Worm (Caenorhabditis elegans) whole organism, late embryonic: Measurements from ENCODE around the gene K01D12.8.

Experiments
- C38D4.7 ChIP-seq: fragments of 200-800 bp; sonication (Bioruptor generic); optimal IDR thresholded peaks from 2 replicates; lab custom pipeline; 2018; ENCODE audit warnings: mild to moderate bottlenecking, missing genetic modification characterization, moderate library complexity, missing compliant biosample characterization
- F13H6.1 ChIP-seq: sonication (generic microtip); optimal IDR thresholded peaks from 2 replicates; lab custom pipeline; 2016; ENCODE audit warnings: missing genetic modification characterization, missing compliant biosample characterization
- K02D7.2 ChIP-seq: sonication (generic microtip); optimal IDR thresholded peaks from 2 replicates; lab custom pipeline; 2017; ENCODE audit warnings: mild to moderate bottlenecking, missing genetic modification characterization, missing compliant biosample characterization
- T23F11.4 ChIP-seq: fragments of 200-800 bp; sonication (Bioruptor generic); optimal IDR thresholded peaks from 2 replicates; lab custom pipeline; 2018; ENCODE audit warnings: mild to moderate bottlenecking, missing genetic modification characterization, missing compliant biosample characterization
- ahr-1 ChIP-seq: sonication (generic microtip); optimal IDR thresholded peaks from 2 replicates; lab custom pipeline; 2016; ENCODE audit warnings: missing genetic modification characterization, missing compliant biosample characterization
- ama-1 ChIP-seq: fragments of 150-350 bp; optimal IDR thresholded peaks from 2 replicates; lab custom pipeline; 2014
- ceh-18 ChIP-seq: sonication (generic microtip); optimal IDR thresholded peaks from 2 replicates; lab custom pipeline; 2016; ENCODE audit warnings: missing genetic modification characterization, missing compliant biosample characterization
- ceh-19 ChIP-seq: fragments of 200-800 bp; sonication (Bioruptor generic); optimal IDR thresholded peaks from 2 replicates; lab custom pipeline; 2018; ENCODE audit warnings: mild to moderate bottlenecking, missing genetic modification characterization, missing compliant biosample characterization
- ceh-2 ChIP-seq: sonication (generic microtip); optimal IDR thresholded peaks from 2 replicates; lab custom pipeline; 2016; ENCODE audit warnings: missing genotype, missing genetic modification characterization, missing compliant biosample characterization
- ceh-24 ChIP-seq: sonication (generic microtip); optimal IDR thresholded peaks from 2 replicates; lab custom pipeline; 2016; ENCODE audit warnings: mild to moderate bottlenecking, missing genetic modification characterization, missing compliant biosample characterization
- ceh-30 ChIP-seq: fragments of 150-350 bp; optimal IDR thresholded peaks from 2 replicates; lab custom pipeline; 2014; ENCODE audit warnings: missing biosample characterization, missing genetic modification characterization
- ceh-31 ChIP-seq: sonication (generic microtip); optimal IDR thresholded peaks from 2 replicates; lab custom pipeline; 2016; ENCODE audit warnings: missing genetic modification characterization, missing compliant biosample characterization
- ceh-34 ChIP-seq: sonication (generic microtip); optimal IDR thresholded peaks from 2 replicates; lab custom pipeline; 2016; ENCODE audit warnings: mild to moderate bottlenecking, missing genetic modification characterization, missing compliant biosample characterization
- ceh-9 ChIP-seq: sonication (generic microtip); optimal IDR thresholded peaks from 2 replicates; lab custom pipeline; 2016; ENCODE audit warnings: mild to moderate bottlenecking, missing genetic modification characterization, inconsistent platforms, missing compliant biosample characterization
- che-1 ChIP-seq: sonication (generic microtip); optimal IDR thresholded peaks from 2 replicates; lab custom pipeline; 2016; ENCODE audit warnings: mild to moderate bottlenecking, missing genetic modification characterization, missing compliant biosample characterization
- dve-1 ChIP-seq: sonication (generic microtip); optimal IDR thresholded peaks from 2 replicates; lab custom pipeline; 2017; ENCODE audit warnings: antibody characterized with exemption, mild to moderate bottlenecking, missing genetic modification characterization, missing compliant biosample characterization
- elt-2 ChIP-seq: sonication (generic microtip); optimal IDR thresholded peaks from 2 replicates; lab custom pipeline; 2016; ENCODE audit warnings: missing genetic modification reagents, missing genetic modification characterization, missing compliant biosample characterization
- elt-4 ChIP-seq: sonication (generic microtip); optimal IDR thresholded peaks from 2 replicates; lab custom pipeline; 2016; ENCODE audit warnings: missing genetic modification characterization, missing compliant biosample characterization
- fax-1 ChIP-seq: sonication (generic microtip); optimal IDR thresholded peaks from 2 replicates; lab custom pipeline; 2016; ENCODE audit warnings: missing genotype, missing genetic modification characterization, missing compliant biosample characterization
- fkh-10 ChIP-seq: fragments of 150-350 bp; optimal IDR thresholded peaks from 2 replicates; lab custom pipeline; 2014; ENCODE audit warnings: missing biosample characterization, missing genetic modification reagents, missing genetic modification characterization
- fkh-6 ChIP-seq: sonication (generic microtip); optimal IDR thresholded peaks from 2 replicates; lab custom pipeline; 2016; ENCODE audit warnings: missing genetic modification characterization, missing compliant biosample characterization
- hlh-6 ChIP-seq: sonication (generic microtip); optimal IDR thresholded peaks from 2 replicates; lab custom pipeline; 2016; ENCODE audit warnings: missing genotype, missing genetic modification characterization, missing compliant biosample characterization
- lin-11 ChIP-seq: fragments of 200-800 bp; sonication (Bioruptor generic); optimal IDR thresholded peaks from 2 replicates; lab custom pipeline; 2018; ENCODE audit warnings: mild to moderate bottlenecking, missing genetic modification characterization, missing compliant biosample characterization
- madf-2 ChIP-seq: sonication (generic microtip); optimal IDR thresholded peaks from 2 replicates; lab custom pipeline; 2017; ENCODE audit warnings: missing genetic modification characterization, missing compliant biosample characterization
- mec-3 ChIP-seq: sonication (generic microtip); optimal IDR thresholded peaks from 2 replicates; lab custom pipeline; 2016; ENCODE audit warnings: borderline replicate concordance, missing genetic modification characterization, missing compliant biosample characterization
- pag-3 ChIP-seq: sonication (generic microtip); optimal IDR thresholded peaks from 2 replicates; lab custom pipeline; 2016; ENCODE audit warnings: missing compliant biosample characterization, missing genetic modification characterization, borderline replicate concordance
- pat-9 ChIP-seq: fragments of 200-800 bp; sonication (Bioruptor generic); optimal IDR thresholded peaks from 2 replicates; lab custom pipeline; 2018; ENCODE audit warnings: mild to moderate bottlenecking, missing genetic modification characterization, moderate library complexity, missing compliant biosample characterization
- pax-1 ChIP-seq: fragments of 150-350 bp; optimal IDR thresholded peaks from 2 replicates; lab custom pipeline; 2014; ENCODE audit warnings: missing biosample characterization, missing genetic modification characterization
- pqm-1 ChIP-seq: sonication (generic microtip); optimal IDR thresholded peaks from 2 replicates; lab custom pipeline; 2016; ENCODE audit warnings: missing genetic modification characterization, missing compliant biosample characterization
- pros-1 ChIP-seq: fragments of 150-350 bp; optimal IDR thresholded peaks from 2 replicates; lab custom pipeline; 2014; ENCODE audit warnings: missing biosample characterization, missing genetic modification reagents, missing genetic modification characterization
- rnt-1 ChIP-seq: sonication (generic microtip); optimal IDR thresholded peaks from 2 replicates; lab custom pipeline; 2016; ENCODE audit warnings: missing genetic modification characterization, missing compliant biosample characterization
- sdc-2 ChIP-seq: sonication (generic microtip); optimal IDR thresholded peaks from 2 replicates; lab custom pipeline; 2016; ENCODE audit warnings: missing genotype, missing genetic modification characterization, missing compliant biosample characterization
- sox-4 ChIP-seq: sonication (generic microtip); optimal IDR thresholded peaks from 2 replicates; lab custom pipeline; 2017; ENCODE audit warnings: mild to moderate bottlenecking, missing genetic modification characterization, inconsistent platforms, missing compliant biosample characterization
- syd-9 ChIP-seq: sonication (generic microtip); optimal IDR thresholded peaks from 2 replicates; lab custom pipeline; 2016; ENCODE audit warnings: mild to moderate bottlenecking, missing genetic modification characterization, moderate library complexity, missing compliant biosample characterization
- tbx-7 ChIP-seq: sonication (generic microtip); optimal IDR thresholded peaks from 2 replicates; lab custom pipeline; 2016; ENCODE audit warnings: missing genotype, missing genetic modification characterization, missing compliant biosample characterization
- ttx-3 ChIP-seq: sonication (generic microtip); optimal IDR thresholded peaks from 2 replicates; lab custom pipeline; 2016; ENCODE audit warnings: missing genetic modification reagents, missing genetic modification characterization, missing compliant biosample characterization
- unc-42 ChIP-seq: sonication (generic microtip); optimal IDR thresholded peaks from 2 replicates; lab custom pipeline; 2016; ENCODE audit warnings: missing genotype, missing genetic modification characterization, missing compliant biosample characterization
- unc-86 ChIP-seq: sonication (generic microtip); optimal IDR thresholded peaks from 2 replicates; lab custom pipeline; 2016; ENCODE audit warnings: missing genetic modification characterization, missing compliant biosample characterization
- ztf-16 ChIP-seq: sonication (generic microtip); optimal IDR thresholded peaks from 2 replicates; lab custom pipeline; 2017; ENCODE audit warnings: missing genetic modification characterization, missing compliant biosample characterization

Gene K01D12.8

ce11 chrV:12361644-12362043 lies 40.8 kb upstream of the K01D12.8 start, which contains the start of gene fipr-1:
TSS of gene fipr-1 (minus strand) at chrV:12361744.
- TF ChIP-seq ama-1 (lab: Kevin White, UChicago) (no peak), pax-1 (tag; lab: Kevin White, UChicago) (no peak), pqm-1 (tag; lab: Kevin White, UChicago) (no peak), ttx-3 (tag; lab: Kevin White, UChicago) (no peak), ahr-1 (tag; lab: Kevin White, UChicago) (no peak), ceh-18 (no peak), mec-3 (tag; lab: Kevin White, UChicago) (no peak), T23F11.4 (GFP tag; lab: Kevin White, UChicago) (no peak), syd-9 (tag; lab: Kevin White, UChicago) (no peak), F13H6.1 (tag; lab: Kevin White, UChicago) (no peak), unc-42 (tag; lab: Kevin White, UChicago) (no peak), sdc-2 (tag; lab: Kevin White, UChicago) (no peak), ceh-34 (tag; lab: Kevin White, UChicago) (no peak), lin-11 (tag; lab: Kevin White, UChicago) (no peak), ceh-9 (tag; lab: Kevin White, UChicago) (no peak), hlh-6 (tag; lab: Kevin White, UChicago) (no peak), tbx-7 (tag; lab: Kevin White, UChicago) (no peak), ceh-19 (GFP tag; lab: Kevin White, UChicago) (no peak), elt-2 (no peak)

ce11 chrV:12365104-12365503 lies 37.4 kb upstream of the K01D12.8 start, which contains the start of gene fipr-2:
TSS of gene fipr-2 (plus strand) at chrV:12365348.
- TF ChIP-seq ceh-18 = no peak
- no peak for TF ChIP-seq ceh-31 (tag; lab: Kevin White, UChicago)
- TF ChIP-seq K02D7.2 (tag; lab: Kevin White, UChicago) = no peak
- TF ChIP-seq pag-3 (tag; lab: Kevin White, UChicago) = no peak
- no peak for TF ChIP-seq mec-3 (tag; lab: Kevin White, UChicago)
- TF ChIP-seq che-1 (tag; lab: Kevin White, UChicago) = no peak
- TF ChIP-seq ceh-24 (tag; lab: Kevin White, UChicago) = no peak
- TF ChIP-seq fkh-6 = no peak
- TF ChIP-seq unc-42 (tag; lab: Kevin White, UChicago) = no peak
- TF ChIP-seq unc-86 (tag; lab: Kevin White, UChicago) = no peak
- no peak for TF ChIP-seq lin-11 (tag; lab: Kevin White, UChicago)
- TF ChIP-seq sox-4 (tag; lab: Kevin White, UChicago) = no peak
- TF ChIP-seq fax-1 = no peak
- no peak for TF ChIP-seq madf-2 (tag; lab: Kevin White, UChicago)
- TF ChIP-seq ceh-2 (tag; lab: Kevin White, UChicago) = no peak
- TF ChIP-seq, all 69 proteins: peak for 0

- TF ChIP-seq pros-1 (tag; lab: Kevin White, UChicago) = no peak
- TF ChIP-seq ztf-16 (tag; lab: Kevin White, UChicago) = no peak
- TF ChIP-seq che-1 (tag; lab: Kevin White, UChicago) = no peak
- TF ChIP-seq dve-1 (tag; lab: Kevin White, UChicago) = no peak
- TF ChIP-seq pat-9 = no peak
These were observed 33.0 kb upstream of the K01D12.8 start, which contains the start of gene gcy-13 for ce11 chrV:12369437-12369836. TSS of gene gcy-13 (minus strand) at chrV:12369537.

ce11 chrV:12371386-12371785 lies 31.1 kb upstream of the K01D12.8 start, which contains the start of gene F23H12.7:
TSS of gene F23H12.7 (plus strand) at chrV:12371686.
- TF ChIP-seq fkh-10 (GFP tag; lab: Kevin White, UChicago) (no peak), ceh-34 (tag; lab: Kevin White, UChicago) (no peak), C38D4.7 (GFP tag; lab: Kevin White, UChicago) (no peak), pax-1 (tag; lab: Kevin White, UChicago) (no peak), pros-1 (tag; lab: Kevin White, UChicago) (no peak), ceh-18 (no peak), rnt-1 (tag; lab: Kevin White, UChicago) (no peak), ceh-30 (no peak), elt-4 (no peak)
